Worm (Caenorhabditis elegans) whole organism, L4/young adult: ENCODE measurements around the gene rib-2.

Experiments
- W03F9.2 ChIP-seq: fragments of 150-350 bp; optimal IDR thresholded peaks from 2 replicates; lab custom pipeline; 2014; ENCODE audit warnings: missing biosample characterization, missing genetic modification characterization
- dao-5 ChIP-seq: sonication (generic microtip); optimal IDR thresholded peaks from 2 replicates; lab custom pipeline; 2016; ENCODE audit warnings: missing genotype, missing genetic modification characterization, moderate library complexity, missing compliant biosample characterization
- him-1 ChIP-seq: sonication (generic microtip); optimal IDR thresholded peaks from 2 replicates; lab custom pipeline; 2016; ENCODE audit warnings: missing genotype, missing genetic modification reagents, missing genetic modification characterization, missing compliant biosample characterization

Gene rib-2

DNA sequence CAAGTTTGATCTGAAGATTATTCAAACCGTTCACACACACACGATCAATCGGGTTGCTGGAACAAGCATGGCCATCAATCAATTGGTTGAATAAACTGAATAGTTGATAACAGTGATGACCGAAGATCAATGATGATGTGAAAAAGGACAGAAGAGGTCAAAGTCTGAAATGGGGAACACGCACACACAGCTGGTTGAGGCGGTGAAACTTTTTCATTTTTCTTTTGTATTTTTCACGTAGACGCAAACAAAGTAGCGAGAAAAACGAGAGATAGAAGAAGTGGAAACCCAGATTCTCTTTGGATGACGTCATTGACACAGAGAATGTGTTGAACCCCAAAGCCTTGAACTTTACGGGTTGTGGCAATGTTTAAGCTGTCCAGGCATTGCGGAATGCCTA is 25.1 kb upstream of the rib-2 start:
- TF ChIP-seq dao-5 (no peak), him-1 (tag; lab: Kevin White, UChicago) (no peak), W03F9.2 (tag; lab: Kevin White, UChicago) (no peak)

DNA sequence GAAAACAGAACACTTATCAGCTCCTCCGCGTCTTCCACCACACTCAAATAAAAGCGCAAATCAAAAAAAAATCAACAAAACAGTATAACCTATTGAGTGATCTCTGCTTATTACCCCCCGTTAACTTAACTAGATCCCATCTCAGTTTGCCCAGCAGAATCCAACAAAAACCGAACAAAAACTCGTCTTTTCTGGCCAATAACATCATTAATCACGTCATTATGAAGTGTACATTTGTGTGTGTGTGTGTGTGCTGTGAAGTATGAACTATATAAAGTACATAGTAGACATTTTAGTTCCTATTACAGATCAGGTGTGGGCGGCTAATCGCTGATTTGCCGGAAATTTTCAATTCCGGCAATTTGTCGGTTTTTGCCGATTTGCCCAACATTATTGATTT is 24.5 kb upstream of the rib-2 start:
- TF ChIP-seq dao-5, result no peak
- TF ChIP-seq him-1 (tag; lab: Kevin White, UChicago), result no peak
- TF ChIP-seq W03F9.2 (tag; lab: Kevin White, UChicago), result no peak

DNA sequence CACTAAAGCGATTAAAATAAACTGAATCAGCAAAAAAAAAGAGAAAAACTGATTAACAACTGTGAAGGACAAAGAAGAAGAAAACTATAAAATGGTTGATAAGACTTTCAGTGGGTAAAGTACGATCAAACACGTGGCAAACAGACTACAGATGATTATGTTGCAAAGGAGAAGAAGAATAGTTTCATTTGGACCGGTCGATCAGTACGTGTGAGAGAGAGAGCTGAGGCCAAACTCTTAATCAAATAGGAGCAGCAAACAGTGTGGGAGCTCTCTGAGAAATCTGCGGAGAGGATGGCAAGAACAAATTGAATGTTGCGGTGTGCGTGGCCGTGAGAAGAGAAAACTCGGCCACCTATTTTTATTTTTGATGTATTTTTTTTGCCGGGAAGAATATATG is 23.6 kb upstream of the rib-2 start:
- TF ChIP-seq him-1 (tag; lab: Kevin White, UChicago), result no peak
- TF ChIP-seq W03F9.2 (tag; lab: Kevin White, UChicago), result no peak
- TF ChIP-seq dao-5, result no peak

DNA sequence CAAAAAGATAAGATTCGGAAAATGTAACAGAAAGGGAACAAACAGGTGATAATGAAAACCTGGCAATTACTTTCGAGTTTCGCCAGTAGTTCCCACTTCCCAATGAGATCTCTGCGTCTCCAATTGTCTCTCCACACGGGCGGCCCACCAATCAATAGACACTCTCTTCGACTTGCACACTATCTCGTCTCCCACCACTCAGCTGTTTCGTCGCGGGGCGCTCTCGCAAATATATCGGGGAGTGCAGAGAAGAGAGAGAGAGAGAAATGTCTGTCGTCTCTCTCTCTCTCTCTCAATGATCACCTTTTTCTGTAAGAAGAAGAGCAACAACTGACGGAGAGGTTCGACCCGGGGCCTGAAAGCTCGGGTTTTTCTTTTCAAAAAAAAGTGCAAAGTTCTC is 22.4 kb upstream of the rib-2 start:
- TF ChIP-seq him-1 (tag; lab: Kevin White, UChicago), result peak; percentile 20
- no peak for TF ChIP-seq dao-5
- peak; percentile 17 for TF ChIP-seq W03F9.2 (tag; lab: Kevin White, UChicago)

DNA sequence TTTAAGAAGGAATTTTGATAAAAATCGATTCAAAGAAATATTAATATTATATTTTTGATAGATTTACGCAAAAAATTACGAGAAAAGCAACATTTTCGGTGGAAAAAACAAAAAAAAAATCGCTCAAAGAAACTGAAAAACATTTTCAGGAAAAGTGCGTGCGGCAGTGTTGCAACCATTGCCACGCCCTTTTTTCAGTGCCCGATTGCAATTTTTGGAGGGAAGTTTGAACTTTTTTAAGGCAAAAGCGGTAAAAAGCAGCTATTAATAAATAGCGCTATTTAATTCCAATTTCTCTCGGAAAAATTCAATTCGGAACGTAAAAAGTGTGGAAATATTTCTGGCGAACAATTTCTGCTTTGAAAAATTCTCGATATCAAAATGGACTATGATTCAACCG is 21.6 kb upstream of the rib-2 start:
- TF ChIP-seq W03F9.2 (tag; lab: Kevin White, UChicago) (no peak), dao-5 (no peak), him-1 (tag; lab: Kevin White, UChicago) (no peak)

DNA sequence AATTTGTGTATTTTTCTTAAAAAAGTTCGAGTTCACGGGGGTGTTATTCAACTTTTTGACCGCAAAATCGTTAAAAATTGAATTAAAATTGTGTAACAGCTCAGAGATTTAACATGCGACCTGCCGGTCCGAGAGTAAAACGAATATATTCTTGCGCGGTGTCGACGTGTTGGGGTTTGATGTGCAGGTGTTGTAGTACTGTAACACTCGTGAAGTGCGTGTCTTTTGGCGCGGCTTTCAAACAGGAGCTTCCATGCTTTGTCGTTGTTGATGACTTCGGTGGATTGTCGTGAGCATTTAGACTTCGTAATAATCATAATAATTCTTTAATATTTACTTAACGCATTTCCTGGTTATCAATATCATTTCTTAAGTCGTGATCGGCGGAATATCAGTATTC is 12.1 kb upstream of the rib-2 start, which contains the start of gene tat-3:
Gene tat-3, minus strand, starts transcription at position 196 of the 400 bp plus-strand sequence.
- TF ChIP-seq dao-5 (no peak), him-1 (tag; lab: Kevin White, UChicago) (no peak), W03F9.2 (tag; lab: Kevin White, UChicago) (no peak)

DNA sequence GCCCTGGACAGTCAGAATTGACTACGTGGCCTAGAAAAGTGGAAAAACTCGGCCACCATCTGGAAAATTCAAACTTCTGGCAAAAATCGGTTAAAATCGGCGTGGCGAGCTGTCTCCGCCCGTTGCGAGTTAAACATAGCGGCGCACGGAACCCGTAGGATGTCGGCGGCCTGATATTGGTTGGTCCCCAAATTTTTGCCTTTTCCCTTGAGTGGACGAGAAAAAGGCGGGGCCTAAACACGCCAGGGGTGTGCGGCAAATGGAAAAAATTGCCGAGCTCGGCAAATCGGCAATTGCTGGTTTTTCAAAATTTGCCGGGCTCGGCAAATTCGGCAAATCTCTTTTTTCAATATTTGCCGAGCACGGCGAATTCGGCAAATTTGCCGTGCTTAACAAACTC is 9.3 kb upstream of the rib-2 start:
- no peak for TF ChIP-seq dao-5
- no peak for TF ChIP-seq W03F9.2 (tag; lab: Kevin White, UChicago)
- TF ChIP-seq him-1 (tag; lab: Kevin White, UChicago), result no peak

DNA sequence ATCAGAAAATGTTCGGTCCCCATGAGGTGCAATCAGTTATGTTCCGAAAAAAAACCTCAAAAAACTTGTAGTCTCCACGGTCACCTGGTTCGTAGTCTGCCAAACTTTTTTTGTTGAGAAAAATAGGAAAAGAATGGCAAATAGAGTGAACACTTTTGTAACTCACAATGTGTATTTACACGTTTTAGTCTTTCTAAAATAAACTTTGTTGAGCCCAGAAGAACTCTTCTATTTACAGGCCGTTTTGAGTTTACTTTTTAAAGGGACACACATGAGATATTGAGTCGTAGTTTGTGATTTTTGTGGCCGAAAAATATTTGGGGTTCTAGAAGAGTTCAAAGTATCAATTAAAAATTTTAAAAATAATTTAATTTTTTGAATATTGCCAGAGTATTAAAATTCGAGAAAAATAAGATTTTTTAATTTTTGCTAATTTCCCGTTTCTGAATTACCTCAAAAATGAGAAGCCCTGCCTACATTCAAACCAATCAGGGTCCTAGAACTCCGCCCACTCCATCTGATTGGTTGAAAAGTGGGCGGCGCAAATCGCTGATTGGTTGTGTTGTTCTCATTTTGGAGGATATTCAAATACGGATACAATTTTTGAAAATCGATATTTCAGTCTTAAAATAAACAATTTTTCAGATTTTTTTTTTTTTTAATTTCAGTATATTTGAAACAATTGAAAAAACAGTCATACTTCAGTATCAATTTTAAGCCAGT is 7.9 kb upstream of the rib-2 start:
- no peak for TF ChIP-seq W03F9.2 (tag; lab: Kevin White, UChicago)
- TF ChIP-seq dao-5, result no peak
- no peak for TF ChIP-seq him-1 (tag; lab: Kevin White, UChicago)

DNA sequence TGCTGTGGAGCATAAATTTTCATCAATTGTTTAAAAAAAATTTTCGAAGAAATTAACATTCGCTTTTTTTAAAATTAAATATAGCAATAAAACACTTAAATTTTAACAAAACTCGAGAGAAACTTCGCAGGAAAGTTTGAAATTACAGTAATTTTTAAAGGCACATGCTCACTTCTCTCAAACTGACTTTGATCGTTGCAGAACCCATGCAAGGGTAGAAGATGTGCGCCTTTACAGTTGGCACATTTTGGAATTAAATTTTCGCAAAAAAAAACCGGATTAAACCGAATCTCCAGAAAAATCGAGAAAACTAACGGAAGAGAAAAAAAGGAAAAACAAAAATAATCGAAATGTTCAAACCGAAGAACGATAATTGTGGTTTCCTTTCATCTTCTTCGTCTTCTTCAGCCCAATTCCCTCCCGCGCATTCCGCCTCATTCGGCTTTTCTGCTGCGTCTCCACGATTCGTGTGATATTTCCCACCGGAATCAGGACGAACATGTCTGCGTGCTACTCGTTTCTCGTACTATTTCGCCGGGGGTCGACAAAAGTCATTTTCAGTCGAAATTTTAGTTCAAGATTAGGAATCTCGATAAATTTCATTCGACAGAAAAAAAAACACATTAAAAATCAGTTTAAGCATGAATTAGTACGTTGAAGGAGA is 6.2 kb upstream of the rib-2 start:
- no peak for TF ChIP-seq dao-5
- no peak for TF ChIP-seq him-1 (tag; lab: Kevin White, UChicago)
- TF ChIP-seq W03F9.2 (tag; lab: Kevin White, UChicago), result no peak

DNA sequence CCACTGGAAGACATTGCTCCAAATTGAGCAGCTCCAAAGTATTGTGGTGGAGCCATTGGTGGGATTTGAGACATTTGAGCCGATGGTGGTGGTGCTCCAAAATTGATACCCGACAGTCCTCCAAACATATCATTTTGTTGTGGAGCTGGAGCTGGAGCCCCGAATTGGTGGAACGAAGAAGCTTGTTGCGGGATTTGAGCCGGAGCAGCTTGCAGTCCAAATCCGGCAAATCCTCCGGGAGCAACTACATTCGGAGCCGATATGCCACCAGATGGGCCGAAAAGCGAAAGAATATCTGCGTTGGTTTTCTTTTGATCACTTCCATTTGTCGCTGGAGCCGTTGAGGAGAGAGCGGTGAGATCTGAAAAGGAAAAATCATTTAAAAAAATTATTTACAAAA is 4.5 kb upstream of the rib-2 start:
- TF ChIP-seq dao-5, result no peak
- no peak for TF ChIP-seq him-1 (tag; lab: Kevin White, UChicago)
- no peak for TF ChIP-seq W03F9.2 (tag; lab: Kevin White, UChicago)

DNA sequence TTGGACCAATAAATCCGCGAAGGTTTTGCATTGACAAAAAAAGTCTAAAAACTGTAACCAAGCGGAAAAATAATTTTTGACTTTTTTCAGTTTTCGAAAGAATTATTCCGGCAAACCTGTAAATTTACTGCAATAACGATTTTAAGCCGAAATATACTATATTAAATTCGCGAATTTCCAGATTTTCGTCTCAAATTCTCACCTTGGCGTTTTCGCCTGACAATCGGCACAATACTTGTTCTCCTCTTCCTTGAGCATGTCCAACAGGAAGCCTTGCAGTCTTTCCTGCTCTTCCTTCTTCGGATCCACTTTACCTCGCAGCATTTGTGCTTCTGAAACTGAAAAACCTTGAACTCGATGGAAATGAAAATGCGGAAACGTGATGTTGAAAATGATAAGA is 3.2 kb upstream of the rib-2 start, which contains the start of gene smap-1:
Gene smap-1, minus strand, starts transcription at position 338 of the 400 bp plus-strand sequence.
- TF ChIP-seq W03F9.2 (tag; lab: Kevin White, UChicago), result no peak
- TF ChIP-seq him-1 (tag; lab: Kevin White, UChicago), result no peak
- no peak for TF ChIP-seq dao-5

DNA sequence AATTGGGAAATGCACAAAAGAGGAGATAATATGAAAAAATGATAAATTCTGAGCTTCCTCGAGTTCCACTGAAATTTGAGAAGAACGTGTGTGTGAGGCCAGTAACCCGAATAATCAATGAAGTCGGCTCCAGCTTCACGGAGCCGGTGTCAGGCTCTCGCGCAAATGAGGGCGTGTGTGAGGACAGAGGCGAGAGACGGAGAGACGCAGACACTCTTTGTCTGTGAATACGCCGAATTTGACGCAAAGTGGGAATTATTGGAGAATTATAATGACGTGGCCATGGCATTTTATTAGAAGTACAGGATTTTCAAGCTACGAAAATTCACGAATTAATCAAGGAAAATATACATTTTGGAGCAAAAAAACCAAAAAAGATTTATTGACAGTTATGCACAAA is 2.7 kb upstream of the rib-2 start:
- TF ChIP-seq W03F9.2 (tag; lab: Kevin White, UChicago) (peak; percentile 19), him-1 (tag; lab: Kevin White, UChicago) (no peak)

DNA sequence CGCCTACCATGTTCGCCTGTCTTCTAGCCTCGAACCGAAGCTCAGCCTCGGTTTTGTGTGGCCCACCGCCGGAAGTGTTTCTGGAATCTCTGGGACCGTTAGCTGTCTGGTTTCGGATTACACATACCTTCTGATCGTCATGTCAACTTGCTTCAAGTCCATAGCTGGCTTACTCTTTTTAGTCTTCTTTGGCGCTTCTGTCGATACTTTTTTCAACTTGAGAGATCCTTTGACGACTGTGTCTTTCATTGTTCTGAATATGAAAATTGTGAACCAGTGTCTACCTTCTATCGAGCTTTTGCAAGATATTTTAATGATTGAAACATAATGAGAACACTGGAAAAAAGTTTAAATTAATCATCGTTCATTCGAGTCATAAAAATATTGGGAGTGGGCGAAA is 2.1 kb upstream of the rib-2 start, which contains the start of gene K01G5.8:
Gene K01G5.8, minus strand, starts transcription at position 255 of the 400 bp plus-strand sequence.
- no peak for TF ChIP-seq W03F9.2 (tag; lab: Kevin White, UChicago)
- no peak for TF ChIP-seq him-1 (tag; lab: Kevin White, UChicago)
- no peak for TF ChIP-seq dao-5

DNA sequence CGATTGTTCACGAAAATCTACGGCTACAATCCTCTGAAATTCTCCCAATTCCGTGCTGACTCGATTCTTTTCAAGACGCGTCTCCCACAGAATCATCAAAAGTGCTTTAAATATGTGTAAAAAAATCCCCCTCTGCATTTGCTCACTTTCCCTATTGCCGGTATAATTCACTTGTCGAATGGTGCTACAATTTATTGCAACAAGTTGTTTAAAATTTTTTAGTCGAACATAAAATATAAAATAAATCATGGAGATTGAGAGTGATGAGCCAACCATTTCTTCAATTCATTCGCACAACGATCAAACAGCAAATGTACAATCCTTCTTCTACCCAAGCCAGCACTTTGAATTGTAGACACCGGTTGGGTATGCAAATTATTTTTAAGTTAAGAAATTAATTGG is 3.8 kb downstream of the rib-2 start:
- TF ChIP-seq him-1 (tag; lab: Kevin White, UChicago), result no peak
- TF ChIP-seq dao-5, result peak; percentile 41
